Worm (Caenorhabditis elegans): ENCODE results near the gene T04F8.3.
A peak's percentile ranks its signal among the peaks of the same experiment; 100 is the strongest.

The T04F8.3 gene

ce11 chrX:11687836-11688319 is 29.4 kb downstream of the T04F8.3 start, which contains the start of gene C44C10.7:
Gene C44C10.7, minus strand, starts transcription at chrX:11688269.
- TF ChIP-seq unc-62 (GFP tag; optimal IDR thresholded peaks at IDR 0.05 in 1 of 2) (peak in 1 of 2 experiments; percentile 97), unc-62 (tag; optimal IDR thresholded peaks at IDR 0.05) (no peak), ztf-11 (tag; optimal IDR thresholded peaks at IDR 0.05) (no peak)

ce11 chrX:11690014-11690591 is 31.7 kb downstream of the T04F8.3 start, which contains the start of the genes C44C10.10 and C44C10.5:
Gene C44C10.10, plus strand, starts transcription at chrX:11690314.
Gene C44C10.5, plus strand, starts transcription at chrX:11690541.
- peak; percentile 7 for TF ChIP-seq aha-1 (tag)
- TF ChIP-seq nhr-102 (tag; optimal IDR thresholded peaks at IDR 0.05): no peak

ce11 chrX:11693092-11693491 is 34.7 kb downstream of the T04F8.3 start, which contains the start of gene smcl-1:
Gene smcl-1, plus strand, starts transcription at chrX:11693464.
- TF ChIP-seq hif-1 (tag; optimal IDR thresholded peaks at IDR 0.05): no peak
- TF ChIP-seq ZK337.2 (GFP tag; IDR thresholded peaks at IDR 0.05): 0 out of 2 replicates have a peak, but pooled peaks have one; percentile 30
- TF ChIP-seq pha-4 (GFP tag; IDR thresholded peaks at IDR 0.05): no peak
- TF ChIP-seq pha-4 (tag; optimal IDR thresholded peaks at IDR 0.05): peak; percentile 63
- peak in 1 of 2 experiments; percentile 24 for TF ChIP-seq mdl-1 (tag; optimal IDR thresholded peaks at IDR 0.05)
- peak; percentile 56 for TF ChIP-seq nhr-28 (tag; optimal IDR thresholded peaks at IDR 0.05)
- no peak for TF ChIP-seq attf-4 (tag; optimal IDR thresholded peaks at IDR 0.05)
- peak; percentile 55; the same call in 1 of the 2 replicates for TF ChIP-seq hmg-1.1 (GFP tag; IDR thresholded peaks at IDR 0.05)
- TF ChIP-seq mxl-3 (GFP tag; optimal IDR thresholded peaks at IDR 0.05): peak; percentile 72
- peak; percentile 80 for TF ChIP-seq aha-1 (tag)
- peak; percentile 23 for TF ChIP-seq dpl-1 (GFP tag; optimal IDR thresholded peaks at IDR 0.05)
- no peak for TF ChIP-seq mxl-2 (GFP tag; conservative IDR thresholded peaks at IDR 0.05)
- TF ChIP-seq dmd-6 (GFP tag; IDR thresholded peaks at IDR 0.05): 0 out of 2 replicates have a peak, but pooled peaks have one; percentile 33
- peak; percentile 36 for TF ChIP-seq hlh-11 (tag; optimal IDR thresholded peaks at IDR 0.05)

ce11 chrX:11696696-11697095 is 38.3 kb downstream of the T04F8.3 start, which contains the start of gene C44C10.12:
Gene C44C10.12, plus strand, starts transcription at chrX:11696996.
- no peak for TF ChIP-seq zag-1 (tag; optimal IDR thresholded peaks at IDR 0.05)
- no peak for TF ChIP-seq daf-8 (GFP tag; IDR thresholded peaks at IDR 0.05)
- TF ChIP-seq ztf-7 (tag; optimal IDR thresholded peaks at IDR 0.05): no peak

ce11 chrX:11700263-11700662 is 41.8 kb downstream of the T04F8.3 start, which contains the start of gene C44C10.15:
Gene C44C10.15, minus strand, starts transcription at chrX:11700363.
- no peak for TF ChIP-seq Y75B8A.6 (GFP tag; IDR thresholded peaks at IDR 0.05)
- no peak for TF ChIP-seq F10B5.3 (tag; optimal IDR thresholded peaks at IDR 0.05)
- no peak for TF ChIP-seq spr-3 (GFP tag; optimal IDR thresholded peaks at IDR 0.05)
- no peak for TF ChIP-seq Y5F2A.4 (GFP tag; optimal IDR thresholded peaks at IDR 0.05)
- no peak for TF ChIP-seq ces-1 (GFP tag; optimal IDR thresholded peaks at IDR 0.05)
- TF ChIP-seq aly-2 (tag; optimal IDR thresholded peaks at IDR 0.05): no peak
- TF ChIP-seq snpc-4 (tag; optimal IDR thresholded peaks at IDR 0.05): no peak
- TF ChIP-seq mes-2 (tag; optimal IDR thresholded peaks at IDR 0.05; ENCODE audit: poor library complexity, severe bottlenecking): no peak
- TF ChIP-seq lin-39 (tag; optimal IDR thresholded peaks at IDR 0.05): no peak
- no peak for TF ChIP-seq nhr-10 (tag; optimal IDR thresholded peaks at IDR 0.05)
- TF ChIP-seq ZK546.5 (tag; optimal IDR thresholded peaks at IDR 0.05): no peak
- TF ChIP-seq daf-8 (GFP tag; IDR thresholded peaks at IDR 0.05): no peak
- no peak for TF ChIP-seq attf-4 (tag; optimal IDR thresholded peaks at IDR 0.05)
- no peak for TF ChIP-seq gei-8 (GFP tag; optimal IDR thresholded peaks at IDR 0.05)
- no peak for TF ChIP-seq nhr-111 (GFP tag; optimal IDR thresholded peaks at IDR 0.05)

All from whole organism, L4 larva.